Fruit fly (Drosophila melanogaster): ENCODE data around the gene Phb1.

- TF ChIP-seq toe (GFP tag; optimal IDR thresholded peaks at IDR 0.05) (no peak), kay (GFP tag; ENCODE audit: borderline replicate concordance) (no peak), pad (GFP tag; optimal IDR thresholded peaks at IDR 0.05) (no peak), Crg-1 (GFP tag; optimal IDR thresholded peaks at IDR 0.05) (no peak), CG33017 (tag; optimal IDR thresholded peaks at IDR 0.05) (no peak), cnc (optimal IDR thresholded peaks at IDR 0.05) (no peak), CG12768 (GFP tag; optimal IDR thresholded peaks at IDR 0.05) (no peak), bab1 (GFP tag; optimal IDR thresholded peaks at IDR 0.05) (no peak), Hr96 (GFP tag; optimal IDR thresholded peaks at IDR 0.05) (no peak)
Observed at dm6 chr2L:19088895-19089294, 34.8 kb downstream of the Phb1 start.

All from whole organism, adult.